Worm (Caenorhabditis elegans): ENCODE measurements around the gene R07G3.8.

The R07G3.8 gene

ce11 chrII:7588295-7588694 lies 32.0 kb downstream of the R07G3.8 start:
- TF ChIP-seq tbx-2 (tag; optimal IDR thresholded peaks at IDR 0.05): peak; percentile 3
- TF ChIP-seq egl-13 (tag; optimal IDR thresholded peaks at IDR 0.05): peak; percentile 21
- TF ChIP-seq nhr-12 (tag; optimal IDR thresholded peaks at IDR 0.05): no peak
- TF ChIP-seq ceh-8 (GFP tag; optimal IDR thresholded peaks at IDR 0.05): peak; percentile 73
- peak; percentile 71 for TF ChIP-seq lin-14 (GFP tag; optimal IDR thresholded peaks at IDR 0.05)
- TF ChIP-seq unc-86 (tag; optimal IDR thresholded peaks at IDR 0.05): peak; percentile 28

DNA sequence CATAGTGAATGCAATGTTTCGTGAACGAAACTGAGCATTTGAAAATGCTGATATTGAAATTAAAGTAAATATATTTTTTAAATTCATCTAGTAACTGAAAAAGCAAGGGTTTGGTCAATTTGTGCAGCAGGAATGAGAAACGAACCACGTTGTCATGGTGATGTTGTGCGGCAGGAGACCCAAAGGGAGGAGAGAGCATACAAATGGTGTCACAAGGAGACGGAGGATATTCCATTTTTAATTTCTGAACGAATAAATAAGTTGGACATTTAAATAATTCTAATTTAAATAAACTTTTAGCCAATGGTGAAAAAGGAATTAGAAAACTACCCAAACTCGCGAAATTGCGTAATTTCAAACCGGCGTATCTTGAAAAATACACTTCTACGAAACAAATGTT lies 36.8 kb downstream of the R07G3.8 start, which contains the start of gene mks-3:
Gene mks-3, minus strand, starts transcription at position 101 of the 400 bp plus-strand sequence.
- TF ChIP-seq fkh-8 (tag; optimal IDR thresholded peaks at IDR 0.05): peak; percentile 8
- no peak for TF ChIP-seq dpl-1 (GFP tag; optimal IDR thresholded peaks at IDR 0.05)

DNA sequence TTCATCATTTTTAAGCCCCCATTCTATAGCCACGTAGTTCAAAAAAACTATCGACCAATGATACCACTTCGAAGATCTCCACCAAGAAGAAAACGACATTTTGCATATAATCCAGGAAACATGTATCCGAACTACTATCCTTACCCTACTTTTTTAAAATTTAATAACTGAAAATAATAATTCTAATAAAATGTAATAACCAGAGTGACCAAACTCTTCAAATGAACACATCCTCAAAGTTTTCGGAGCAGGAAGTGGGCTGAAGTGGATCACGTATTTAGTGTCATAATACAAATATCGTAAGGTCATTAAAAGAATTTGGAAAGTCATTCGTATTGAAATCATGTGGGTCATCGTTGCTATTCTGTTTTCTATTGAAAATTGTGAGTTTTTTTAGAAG lies 42.9 kb downstream of the R07G3.8 start, which contains the start of gene F35D2.6:
Gene F35D2.6, plus strand, starts transcription at position 301 of the 400 bp plus-strand sequence.
- no peak for TF ChIP-seq vab-15 (tag; optimal IDR thresholded peaks at IDR 0.05)
- no peak for TF ChIP-seq unc-86 (tag; optimal IDR thresholded peaks at IDR 0.05)
- TF ChIP-seq zip-4 (GFP tag; optimal IDR thresholded peaks at IDR 0.05): no peak
- TF ChIP-seq ztf-11 (tag; optimal IDR thresholded peaks at IDR 0.05): no peak
- TF ChIP-seq ceh-63 (GFP tag; optimal IDR thresholded peaks at IDR 0.05): no peak
- no peak for TF ChIP-seq sup-37 (GFP tag; optimal IDR thresholded peaks at IDR 0.05)
- TF ChIP-seq mep-1 (tag; optimal IDR thresholded peaks at IDR 0.05): no peak
- TF ChIP-seq blmp-1 (tag; optimal IDR thresholded peaks at IDR 0.05): no peak
- TF ChIP-seq nhr-47 (tag; optimal IDR thresholded peaks at IDR 0.05): no peak
- no peak for TF ChIP-seq snu-23 (GFP tag; optimal IDR thresholded peaks at IDR 0.05)
- no peak for TF ChIP-seq nhr-90 (tag; optimal IDR thresholded peaks at IDR 0.05; ENCODE audit: poor library complexity)
- TF ChIP-seq mdl-1 (tag; optimal IDR thresholded peaks at IDR 0.05): no peak

ce11 chrII:7575614-7576013 lies 44.7 kb downstream of the R07G3.8 start, which contains the start of gene F35D2.1:
F35D2.1 (plus strand) TSS chrII:7575914.
- no peak for TF ChIP-seq ama-1 (optimal IDR thresholded peaks at IDR 0.05)
- no peak for TF ChIP-seq fkh-10 (GFP tag; optimal IDR thresholded peaks at IDR 0.05)
- TF ChIP-seq tbx-2 (tag; optimal IDR thresholded peaks at IDR 0.05): no peak
- no peak for TF ChIP-seq nhr-11 (tag; optimal IDR thresholded peaks at IDR 0.05)
- TF ChIP-seq mab-9 (GFP tag; IDR thresholded peaks at IDR 0.05): no peak
- no peak for TF ChIP-seq ceh-8 (GFP tag; optimal IDR thresholded peaks at IDR 0.05)
- TF ChIP-seq ztf-11 (tag; optimal IDR thresholded peaks at IDR 0.05): no peak
- no peak for TF ChIP-seq hlh-17 (GFP tag; optimal IDR thresholded peaks at IDR 0.05; ENCODE audit: borderline replicate concordance)
- no peak for TF ChIP-seq lsy-2 (tag; optimal IDR thresholded peaks at IDR 0.05)
- no peak for TF ChIP-seq blmp-1 (tag; optimal IDR thresholded peaks at IDR 0.05)
- no peak for TF ChIP-seq tlp-1 (tag; optimal IDR thresholded peaks at IDR 0.05)

ce11 chrII:7574143-7574542 lies 46.2 kb downstream of the R07G3.8 start, which contains the start of gene F35D2.2:
F35D2.2 (plus strand) TSS chrII:7574443.
- TF ChIP-seq dpl-1 (GFP tag; optimal IDR thresholded peaks at IDR 0.05) (no peak), fos-1 (tag; optimal IDR thresholded peaks at IDR 0.05) (no peak), elt-3 (tag; optimal IDR thresholded peaks at IDR 0.05) (no peak), efl-1 (optimal IDR thresholded peaks at IDR 0.05) (no peak), efl-1 (GFP tag; optimal IDR thresholded peaks at IDR 0.05 in 1 of 2) (no peak), fkh-8 (tag; optimal IDR thresholded peaks at IDR 0.05) (no peak), hlh-4 (tag; optimal IDR thresholded peaks at IDR 0.05) (no peak), skn-1 (tag; optimal IDR thresholded peaks at IDR 0.05) (no peak)

ce11 chrII:7570820-7571219 lies 49.5 kb downstream of the R07G3.8 start:
- TF ChIP-seq dpl-1 (GFP tag; optimal IDR thresholded peaks at IDR 0.05) (no peak), Y116A8C.19 (tag; optimal IDR thresholded peaks at IDR 0.05; ENCODE audit: borderline replicate concordance) (no peak), F16B12.6 (tag; optimal IDR thresholded peaks at IDR 0.05) (no peak), lin-14 (GFP tag; optimal IDR thresholded peaks at IDR 0.05) (peak; percentile 8), zag-1 (tag; optimal IDR thresholded peaks at IDR 0.05) (no peak), isw-1 (GFP tag; IDR thresholded peaks at IDR 0.05) (no peak)

All from whole organism, L1 larva.